Fruit fly (Drosophila melanogaster) whole organism, embryonic: ENCODE data around the gene CG46460.

ENCODE experiments used
- Asciz ChIP-seq: fragments of 200-800 bp; sonication (Bioruptor generic); optimal IDR thresholded peaks from 2 replicates; lab custom pipeline; 2017; ENCODE audit warnings: missing biosample characterization, mild to moderate bottlenecking, missing genetic modification characterization, missing genetic modification reagents
- Awh ChIP-seq: fragments of 200-800 bp; sonication (Bioruptor generic); IDR thresholded peaks from 2 replicates; pipeline ENCODE4, ENCODE4 v1.3.6; 2022; ENCODE audit warnings: missing biosample characterization, missing genetic modification characterization
- Bteb2 ChIP-seq: fragments of 200-800 bp; sonication (Bioruptor generic); optimal IDR thresholded peaks from 2 replicates; lab custom pipeline; 2016; ENCODE audit warnings: missing biosample characterization, missing genetic modification characterization
- C15 ChIP-seq: fragments of 200-800 bp; sonication (Bioruptor generic); IDR thresholded peaks from 3 replicates; pipeline ENCODE4 v1.3.6; 2022; ENCODE audit warnings: missing biosample characterization, missing genetic modification characterization
- CG10267 ChIP-seq: fragments of 200-800 bp; sonication (Bioruptor generic); optimal IDR thresholded peaks from 2 replicates; lab custom pipeline; 2018; ENCODE audit warnings: missing biosample characterization, mild to moderate bottlenecking, missing genetic modification characterization, moderate library complexity
- CG12299 ChIP-seq: fragments of 200-800 bp; sonication (Bioruptor generic); optimal IDR thresholded peaks from 2 replicates; lab custom pipeline; 2018; ENCODE audit warnings: missing biosample characterization, mild to moderate bottlenecking, missing genetic modification characterization
- CG14014 ChIP-seq: fragments of 200-800 bp; sonication (Bioruptor generic); IDR thresholded peaks from 2 replicates; pipeline ENCODE4 v1.3.6; 2022; ENCODE audit warnings: missing biosample characterization, missing genetic modification characterization
- CG14667 ChIP-seq: fragments of 200-800 bp; sonication (Bioruptor generic); IDR thresholded peaks from 2 replicates; pipeline ENCODE4 v1.3.6; 2022; ENCODE audit warnings: missing biosample characterization, missing genetic modification characterization
- CG17802 ChIP-seq: fragments of 200-800 bp; sonication (Bioruptor generic); optimal IDR thresholded peaks from 2 replicates; lab custom pipeline; 2018; ENCODE audit warnings: missing biosample characterization, mild to moderate bottlenecking, missing genetic modification characterization, moderate library complexity
- CG17912 ChIP-seq: fragments of 200-800 bp; sonication (Bioruptor generic); optimal IDR thresholded peaks from 2 replicates; lab custom pipeline; 2018; ENCODE audit warnings: missing biosample characterization, mild to moderate bottlenecking, missing genetic modification characterization
- CG30403 ChIP-seq: fragments of 200-800 bp; sonication (Bioruptor generic); optimal IDR thresholded peaks from 3 replicates; lab custom pipeline; 2016; ENCODE audit warnings: missing biosample characterization, missing genetic modification characterization
- CG31224 ChIP-seq: fragments of 200-800 bp; sonication (Bioruptor generic); IDR thresholded peaks from 2 replicates; pipeline ENCODE4 v1.3.6; 2022; ENCODE audit warnings: missing biosample characterization, missing genetic modification characterization
- CG4328 ChIP-seq: fragments of 200-800 bp; sonication (Bioruptor generic); optimal IDR thresholded peaks from 3 replicates; lab custom pipeline; 2017; ENCODE audit warnings: missing biosample characterization, missing genetic modification reagents, missing genetic modification characterization
- CG4617 ChIP-seq: fragments of 200-800 bp; sonication (Bioruptor generic); optimal IDR thresholded peaks from 3 replicates; lab custom pipeline; 2016; ENCODE audit warnings: missing biosample characterization, missing genetic modification characterization, borderline replicate concordance
- CG5245 ChIP-seq: fragments of 200-800 bp; sonication (Bioruptor generic); optimal IDR thresholded peaks from 3 replicates; lab custom pipeline; 2016; ENCODE audit warnings: missing biosample characterization, missing genetic modification characterization
- CG6683 ChIP-seq: fragments of 200-800 bp; sonication (Bioruptor generic); optimal IDR thresholded peaks from 2 replicates; lab custom pipeline; 2017; ENCODE audit warnings: missing biosample characterization, mild to moderate bottlenecking, missing genetic modification characterization, missing genetic modification reagents
- CG7839 ChIP-seq: fragments of 200-800 bp; sonication (Bioruptor generic); optimal IDR thresholded peaks from 3 replicates; lab custom pipeline; 2018; ENCODE audit warnings: missing biosample characterization, mild to moderate bottlenecking, missing genetic modification characterization, moderate library complexity
- CG8089 ChIP-seq: fragments of 200-800 bp; sonication (Bioruptor generic); optimal IDR thresholded peaks from 3 replicates; lab custom pipeline; 2016; ENCODE audit warnings: missing biosample characterization, missing genetic modification characterization
- CG8924 ChIP-seq: fragments of 200-800 bp; optimal IDR thresholded peaks from 3 replicates; lab custom pipeline; 2019; ENCODE audit warnings: missing biosample characterization, mild to moderate bottlenecking, missing genetic modification characterization, moderate library complexity
- D19B ChIP-seq: fragments of 200-800 bp; sonication (Bioruptor generic); optimal IDR thresholded peaks from 2 replicates; lab custom pipeline; 2017; ENCODE audit warnings: missing biosample characterization, mild to moderate bottlenecking, missing genetic modification characterization
- Dref ChIP-seq: fragments of 200-800 bp; sonication (Bioruptor generic); IDR thresholded peaks from 2 replicates; pipeline ENCODE4 v1.3.6; 2022; ENCODE audit warnings: missing biosample characterization, missing genetic modification characterization
- ERR ChIP-seq: fragments of 200-800 bp; sonication (Bioruptor generic); optimal IDR thresholded peaks from 2 replicates; lab custom pipeline; 2016; ENCODE audit warnings: missing biosample characterization, missing genetic modification characterization
- HLHmδ ChIP-seq: fragments of 200-800 bp; sonication (Bioruptor generic); optimal IDR thresholded peaks from 2 replicates; lab custom pipeline; 2018; ENCODE audit warnings: missing biosample characterization, mild to moderate bottlenecking, missing genetic modification characterization, moderate library complexity
- HmgZ ChIP-seq: fragments of 200-800 bp; sonication (Bioruptor generic); optimal IDR thresholded peaks from 2 replicates; lab custom pipeline; 2018; ENCODE audit warnings: missing biosample characterization, mild to moderate bottlenecking, missing genetic modification characterization
- Lpt ChIP-seq: fragments of >200 bp; optimal IDR thresholded peaks from 2 replicates; lab custom pipeline; 2018; ENCODE audit warnings: missing biosample characterization, missing genetic modification characterization
- Max ChIP-seq: fragments of 200-800 bp; sonication (Bioruptor generic); optimal IDR thresholded peaks from 2 replicates; lab custom pipeline; 2016; ENCODE audit warnings: missing biosample characterization, mild to moderate bottlenecking, missing genetic modification characterization
- Med ChIP-seq: fragments of 200-800 bp; sonication (Bioruptor generic); peaks from one replicate; lab custom pipeline; 2016; ENCODE audit warnings: missing biosample characterization, missing genetic modification characterization, mild to moderate bottlenecking, inconsistent platforms, moderate library complexity
- NC2α ChIP-seq: fragments of 200-800 bp; sonication (Bioruptor generic); optimal IDR thresholded peaks from 2 replicates; lab custom pipeline; 2016; ENCODE audit warnings: missing biosample characterization, missing genetic modification characterization
- Taf1 ChIP-seq: fragments of 200-800 bp; sonication (Bioruptor generic); IDR thresholded peaks from 2 replicates; pipeline ENCODE4 v1.3.6; 2022; ENCODE audit warnings: missing biosample characterization, missing genetic modification characterization
- Tbp ChIP-seq: fragments of >200 bp; optimal IDR thresholded peaks from 2 replicates; lab custom pipeline; 2018; ENCODE audit warnings: missing biosample characterization, missing genetic modification characterization
- Trl ChIP-seq, 3 experiments: fragments of >200 bp in 2 of 3; fragments of 200-800 bp in 1 of 3; sonication (Bioruptor generic) in 1 of 3; optimal IDR thresholded peaks; 2 replicates in 1 of 3; 3 replicates in 2 of 3; lab custom pipeline; 2016 to 2017; ENCODE audit warnings: missing biosample characterization in 1 of 3, missing genetic modification characterization in 1 of 3
- btn ChIP-seq: fragments of 200-800 bp; sonication (Bioruptor generic); optimal IDR thresholded peaks from 2 replicates; lab custom pipeline; 2016; ENCODE audit warnings: missing biosample characterization, missing genetic modification characterization
- crp ChIP-seq, 2 experiments: fragments of 200-800 bp; sonication (Bioruptor generic); optimal IDR thresholded peaks; 2 replicates in 1 of 2; 3 replicates in 1 of 2; lab custom pipeline; 2017; ENCODE audit warnings: missing biosample characterization in 2 of 2, missing genetic modification characterization in 2 of 2, mild to moderate bottlenecking in 1 of 2, moderate library complexity in 1 of 2
- disco-r ChIP-seq: fragments of 200-800 bp; sonication (Bioruptor generic); optimal IDR thresholded peaks from 2 replicates; lab custom pipeline; 2016; ENCODE audit warnings: missing biosample characterization, missing genetic modification characterization
- dysf ChIP-seq: fragments of 200-800 bp; sonication (Bioruptor generic); IDR thresholded peaks from 3 replicates; pipeline ENCODE4 v1.3.6; 2022; ENCODE audit warnings: missing biosample characterization, missing genetic modification characterization
- ewg ChIP-seq: fragments of 200-800 bp; sonication (Bioruptor generic); optimal IDR thresholded peaks from 3 replicates; lab custom pipeline; 2017; ENCODE audit warnings: mild to moderate bottlenecking, missing biosample characterization, missing genetic modification reagents, missing genetic modification characterization
- hkb ChIP-seq, 2 experiments: fragments of 200-800 bp in 1 of 2; fragments of >200 bp in 1 of 2; sonication (Bioruptor generic) in 1 of 2; IDR thresholded peaks in 1 of 2; optimal IDR thresholded peaks in 1 of 2; 2 replicates each; pipeline versions ENCODE4 v1.3.6 to Lab custom; 2017 to 2022; ENCODE audit warnings: missing biosample characterization in 1 of 2, missing genetic modification characterization in 1 of 2
- insv ChIP-seq, 2 experiments: fragments of 200-800 bp; sonication (Bioruptor generic); optimal IDR thresholded peaks; 3 replicates each; lab custom pipeline; 2016 to 2018; ENCODE audit warnings: missing biosample characterization in 2 of 2, missing genetic modification characterization in 2 of 2
- lbe ChIP-seq: fragments of 200-800 bp; sonication (Bioruptor generic); optimal IDR thresholded peaks from 2 replicates; lab custom pipeline; 2016; ENCODE audit warnings: missing biosample characterization, mild to moderate bottlenecking, missing genetic modification characterization
- pita ChIP-seq: fragments of 200-800 bp; sonication (Bioruptor generic); optimal IDR thresholded peaks from 2 replicates; lab custom pipeline; 2017; ENCODE audit warnings: missing biosample characterization, mild to moderate bottlenecking, missing genetic modification characterization
- run ChIP-seq: fragments of 200-800 bp; sonication (Bioruptor generic); optimal IDR thresholded peaks from 3 replicates; lab custom pipeline; 2018; ENCODE audit warnings: missing biosample characterization, mild to moderate bottlenecking, missing genetic modification characterization
- salm ChIP-seq: fragments of 200-800 bp; sonication (Bioruptor generic); optimal IDR thresholded peaks from 2 replicates; lab custom pipeline; 2018; ENCODE audit warnings: missing biosample characterization, mild to moderate bottlenecking, missing genetic modification characterization
- schlank ChIP-seq: fragments of 200-800 bp; sonication (Bioruptor generic); optimal IDR thresholded peaks from 2 replicates; lab custom pipeline; 2018; ENCODE audit warnings: missing biosample characterization, mild to moderate bottlenecking, missing genetic modification characterization
- scrt ChIP-seq: fragments of 200-800 bp; sonication (Bioruptor generic); optimal IDR thresholded peaks from 2 replicates; lab custom pipeline; 2018; ENCODE audit warnings: missing biosample characterization, mild to moderate bottlenecking, missing genetic modification characterization, moderate library complexity
- slp2 ChIP-seq: fragments of 200-800 bp; sonication (Bioruptor generic); optimal IDR thresholded peaks from 2 replicates; lab custom pipeline; 2016; ENCODE audit warnings: missing biosample characterization, missing genetic modification characterization
- so ChIP-seq: fragments of 200-800 bp; sonication (Bioruptor generic); IDR thresholded peaks from 3 replicates; pipeline ENCODE4 v1.3.6; 2022; ENCODE audit warnings: missing biosample characterization, missing genetic modification characterization
- ttk ChIP-seq: fragments of 200-800 bp; sonication (Bioruptor generic); IDR thresholded peaks from 2 replicates; pipeline ENCODE4 v2.1.2; 2022; ENCODE audit warnings: missing biosample characterization, missing genetic modification characterization
- tx ChIP-seq: fragments of 200-800 bp; sonication (Bioruptor generic); optimal IDR thresholded peaks from 2 replicates; lab custom pipeline; 2016; ENCODE audit warnings: missing biosample characterization, missing genetic modification characterization
- vnd ChIP-seq: fragments of 200-800 bp; sonication (Bioruptor generic); IDR thresholded peaks from 3 replicates; pipeline ENCODE4 v1.3.6; 2022; ENCODE audit warnings: missing biosample characterization, missing genetic modification characterization; ENCODE audit not compliant: partially characterized antibody
- zen2 ChIP-seq: fragments of 200-800 bp; sonication (Bioruptor generic); IDR thresholded peaks from 3 replicates; pipeline ENCODE4 v1.3.6; 2022; ENCODE audit warnings: missing biosample characterization, missing genetic modification characterization; ENCODE audit not compliant: partially characterized antibody

The CG46460 gene

DNA sequence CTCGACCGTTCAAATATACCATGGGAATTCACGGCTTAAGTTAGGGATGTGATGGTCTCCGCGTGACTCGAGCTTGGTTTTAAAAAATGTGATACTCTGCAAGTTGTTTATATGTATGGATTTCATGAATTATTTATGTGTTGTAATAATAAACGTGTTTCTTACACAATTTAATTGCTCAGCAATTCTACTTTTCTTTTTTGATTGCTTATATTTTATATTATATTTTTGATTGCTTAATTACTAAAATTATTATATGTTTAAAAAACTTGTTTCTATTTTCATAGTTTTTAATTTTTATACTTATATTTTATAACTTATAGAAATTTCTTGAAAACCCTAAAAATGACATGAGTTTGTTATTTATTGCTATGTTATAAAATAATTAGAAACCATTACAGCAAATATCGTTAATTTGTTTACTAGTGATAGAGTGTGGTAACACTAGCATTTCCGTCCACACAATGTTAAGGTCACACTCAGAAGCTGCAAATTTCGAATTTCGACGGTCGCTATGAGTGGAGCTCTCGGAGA, 27.3 kb upstream of the CG46460 start, which contains the start of the genes ago and CG1265 (continued):
- TF ChIP-seq Max (GFP tag; lab: Kevin White, UChicago) (no peak), D19B (GFP tag; lab: Kevin White, UChicago) (no peak), ERR (GFP tag; lab: Kevin White, UChicago) (no peak), slp2 (GFP tag; lab: Kevin White, UChicago) (no peak), CG14014 (GFP tag; lab: Robert Waterston, UW) (peak; percentile 47), NC2α (GFP tag; lab: Kevin White, UChicago) (no peak), scrt (GFP tag; lab: Kevin White, UChicago) (no peak), HmgZ (tag; lab: Kevin White, UChicago) (no peak), Dref (GFP tag; lab: Robert Waterston, UW) (no peak), btn (no peak), CG10267 (tag; lab: Kevin White, UChicago) (peak; percentile 38), CG17912 (GFP tag; lab: Kevin White, UChicago) (peak; percentile 72), Bteb2 (GFP tag; lab: Kevin White, UChicago) (no peak), Awh (no peak), CG8924 (peak; percentile 58), CG7839 (peak; percentile 31), vnd (GFP tag; lab: Robert Waterston, UW) (no peak; the same call in 2 of the 3 replicates), run (tag; lab: Kevin White, UChicago) (no peak), HLHmδ (GFP tag; lab: Kevin White, UChicago) (peak; percentile 50), Taf1 (GFP tag; lab: Robert Waterston, UW) (peak; percentile 12; the same call in 1 of the 2 replicates), CG6683 (GFP tag; lab: Kevin White, UChicago) (no peak), tx (no peak), CG14667 (GFP tag; lab: Robert Waterston, UW) (peak; percentile 46; the same call in 1 of the 2 replicates), Trl (optimal IDR thresholded peaks at IDR 0.05; lab: Kevin White, UChicago) (no peak), Trl (GFP tag; optimal IDR thresholded peaks at IDR 0.05; lab: Kevin White, UChicago) (no peak), CG8089 (GFP tag; lab: Kevin White, UChicago) (no peak), hkb (optimal IDR thresholded peaks at IDR 0.05; lab: Kevin White, UChicago) (no peak), hkb (GFP tag; IDR thresholded peaks at IDR 0.05; lab: Robert Waterston, UW) (no peak), CG4328 (GFP tag; lab: Kevin White, UChicago) (peak; percentile 75), disco-r (GFP tag; lab: Kevin White, UChicago) (no peak), ttk (GFP tag; lab: Robert Waterston, UW) (no peak), so (GFP tag; lab: Robert Waterston, UW) (no peak), ewg (GFP tag; lab: Kevin White, UChicago) (peak; percentile 2), salm (no peak), Tbp (GFP tag; lab: Kevin White, UChicago) (no peak), zen2 (GFP tag; lab: Robert Waterston, UW) (no peak), schlank (tag; lab: Kevin White, UChicago) (no peak), CG30403 (GFP tag; lab: Kevin White, UChicago) (peak; percentile 64), CG17802 (tag; lab: Kevin White, UChicago) (no peak), insv (GFP tag; optimal IDR thresholded peaks at IDR 0.05; lab: Kevin White, UChicago) (peak in 1 of 2 experiments; percentile 30), C15 (no peak), Asciz (GFP tag; lab: Kevin White, UChicago) (no peak), CG5245 (no peak), lbe (GFP tag; lab: Kevin White, UChicago) (no peak), Lpt (GFP tag; lab: Kevin White, UChicago) (no peak), pita (no peak), CG31224 (GFP tag; lab: Robert Waterston, UW) (no peak), crp (GFP tag; optimal IDR thresholded peaks at IDR 0.05; lab: Kevin White, UChicago) (no peak), CG4617 (GFP tag; lab: Kevin White, UChicago) (no peak), CG12299 (no peak), Med (GFP tag; lab: Kevin White, UChicago) (peak; percentile 74), dysf (peak; percentile 40; the same call in 1 of the 3 replicates)
